Fruit fly (Drosophila melanogaster): ENCODE data around the gene CG5397.

Gene CG5397

DNA sequence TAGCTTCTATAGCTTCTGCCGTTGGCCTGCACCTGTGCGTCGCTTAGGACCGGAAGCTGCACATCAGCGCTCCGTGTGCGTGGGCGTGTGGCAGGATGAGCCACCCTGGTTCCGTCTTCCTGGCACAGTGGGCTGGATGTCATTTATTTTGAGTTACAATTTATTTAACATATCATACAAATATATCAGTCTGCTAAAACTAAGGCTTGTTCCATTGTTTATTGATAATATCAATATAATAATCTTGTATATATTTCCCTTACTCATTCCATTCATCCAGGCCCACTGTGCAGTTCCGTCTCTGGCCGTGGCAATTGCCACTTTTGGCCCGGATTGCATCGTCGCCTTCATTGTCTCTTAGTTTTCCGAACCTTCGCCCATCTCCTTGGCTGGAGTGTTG, 25.4 kb upstream of the CG5397 start (continued):
- TF ChIP-seq unpg (GFP tag; optimal IDR thresholded peaks at IDR 0.05) (peak; percentile 51), vnd (GFP tag; IDR thresholded peaks at IDR 0.05; ENCODE audit: partially characterized antibody) (no peak), CG14710 (tag; optimal IDR thresholded peaks at IDR 0.05) (peak; percentile 11), caup (GFP tag; optimal IDR thresholded peaks at IDR 0.05; ENCODE audit: severe bottlenecking) (no peak), CG15514 (GFP tag; optimal IDR thresholded peaks at IDR 0.05) (peak; percentile 17), CG9797 (GFP tag; optimal IDR thresholded peaks at IDR 0.05) (no peak), ind (GFP tag; optimal IDR thresholded peaks at IDR 0.05) (peak; percentile 22), CG9932 (GFP tag; IDR thresholded peaks at IDR 0.05) (0 out of 2 replicates have a peak, but pooled peaks have one; percentile 14), CG43689 (GFP tag; IDR thresholded peaks at IDR 0.05) (no peak), Spps (tag; optimal IDR thresholded peaks at IDR 0.05) (no peak), stwl (tag; optimal IDR thresholded peaks at IDR 0.05) (no peak), Optix (GFP tag; IDR thresholded peaks at IDR 0.05) (peak; percentile 46; the same call in 1 of the 3 replicates), CG8944 (GFP tag; optimal IDR thresholded peaks at IDR 0.05) (no peak), dpn (GFP tag; optimal IDR thresholded peaks at IDR 0.05) (peak in 1 of 2 experiments; percentile 22), unc-4 (GFP tag; IDR thresholded peaks at IDR 0.05; ENCODE audit: partially characterized antibody) (no peak), ab (GFP tag; optimal IDR thresholded peaks at IDR 0.05) (no peak), CG10543 (GFP tag; optimal IDR thresholded peaks at IDR 0.05) (no peak), CG1603 (tag; optimal IDR thresholded peaks at IDR 0.05) (peak; percentile 54), mld (GFP tag; IDR thresholded peaks at IDR 0.05; ENCODE audit: partially characterized antibody) (no peak), exex (tag; optimal IDR thresholded peaks at IDR 0.05) (no peak), run (tag; optimal IDR thresholded peaks at IDR 0.05) (no peak), insv (GFP tag; optimal IDR thresholded peaks at IDR 0.05) (no peak), shn (GFP tag; optimal IDR thresholded peaks at IDR 0.05) (no peak), lbe (GFP tag; optimal IDR thresholded peaks at IDR 0.05) (no peak), CG18599 (GFP tag; optimal IDR thresholded peaks at IDR 0.05) (peak; percentile 72), tna (GFP tag; IDR thresholded peaks at IDR 0.05; ENCODE audit: partially characterized antibody) (no peak), trem (tag; optimal IDR thresholded peaks at IDR 0.05) (no peak), CG8388 (GFP tag; optimal IDR thresholded peaks at IDR 0.05) (peak; percentile 41), usp (GFP tag; optimal IDR thresholded peaks at IDR 0.05) (no peak), psq (GFP tag; optimal IDR thresholded peaks at IDR 0.05) (no peak), Mrtf (GFP tag; IDR thresholded peaks at IDR 0.05) (peak; percentile 53; the same call in 1 of the 3 replicates), CG11560 (tag; IDR thresholded peaks at IDR 0.05) (no peak), bowl (GFP tag; IDR thresholded peaks at IDR 0.05) (no peak), Deaf1 (tag; optimal IDR thresholded peaks at IDR 0.05) (no peak), CG5953 (GFP tag; IDR thresholded peaks at IDR 0.05) (no peak), CG2129 (GFP tag; IDR thresholded peaks at IDR 0.05; ENCODE audit: partially characterized antibody) (no peak), CG1233 (GFP tag; optimal IDR thresholded peaks at IDR 0.05) (peak; percentile 16), Hr51 (GFP tag; optimal IDR thresholded peaks at IDR 0.05) (peak in 1 of 2 experiments; percentile 50), CG11456 (GFP tag; IDR thresholded peaks at IDR 0.05) (no peak), CG12744 (GFP tag; optimal IDR thresholded peaks at IDR 0.05) (no peak), Lpt (GFP tag; optimal IDR thresholded peaks at IDR 0.05) (no peak), CG16779 (GFP tag; IDR thresholded peaks at IDR 0.05) (no peak), Hsf (GFP tag; optimal IDR thresholded peaks at IDR 0.05) (peak; percentile 31), CG17361 (GFP tag; IDR thresholded peaks at IDR 0.05) (no peak), zen2 (GFP tag; IDR thresholded peaks at IDR 0.05; ENCODE audit: partially characterized antibody) (no peak), CG11247 (GFP tag; IDR thresholded peaks at IDR 0.05) (peak; percentile 42; the same call in 1 of the 2 replicates), ems (GFP tag; optimal IDR thresholded peaks at IDR 0.05) (no peak), CG13287 (GFP tag; IDR thresholded peaks at IDR 0.05; ENCODE audit: partially characterized antibody) (no peak), CG34376 (GFP tag; optimal IDR thresholded peaks at IDR 0.05) (no peak), Tbp (GFP tag; optimal IDR thresholded peaks at IDR 0.05) (no peak)
